Worm (Caenorhabditis elegans) whole organism, mixed stage, embryonic: ENCODE results near the gene hpx-2.
A peak's percentile ranks its signal among the peaks of the same experiment; 100 is the strongest.

Experiments used
- M03D4.4 ChIP-seq: sonication (generic microtip); optimal IDR thresholded peaks from 2 replicates; lab custom pipeline; 2017; ENCODE audit warnings: mild to moderate bottlenecking, missing genetic modification characterization, missing compliant biosample characterization
- bed-3 ChIP-seq: fragments of 200-800 bp; sonication (Bioruptor generic); optimal IDR thresholded peaks from 3 replicates; lab custom pipeline; 2018; ENCODE audit warnings: mild to moderate bottlenecking, missing genetic modification characterization, moderate library complexity, missing compliant biosample characterization
- blmp-1 ChIP-seq: fragments of 150-350 bp; optimal IDR thresholded peaks from 2 replicates; lab custom pipeline; 2014; ENCODE audit warnings: missing biosample characterization, missing genetic modification characterization
- ceh-43 ChIP-seq: fragments of 200-800 bp; sonication (Bioruptor generic); optimal IDR thresholded peaks from 2 replicates; lab custom pipeline; 2018; ENCODE audit warnings: mild to moderate bottlenecking, missing genetic modification characterization, moderate library complexity, missing compliant biosample characterization
- ceh-83 ChIP-seq: fragments of 200-800 bp; sonication (Bioruptor generic); optimal IDR thresholded peaks from 2 replicates; lab custom pipeline; 2018; ENCODE audit warnings: mild to moderate bottlenecking, missing genetic modification characterization, missing compliant biosample characterization
- ces-1 ChIP-seq: fragments of 150-350 bp; optimal IDR thresholded peaks from 2 replicates; lab custom pipeline; 2014; ENCODE audit warnings: missing biosample characterization, missing genetic modification reagents, missing genetic modification characterization
- cnd-1 ChIP-seq: fragments of 200-800 bp; sonication (Bioruptor generic); optimal IDR thresholded peaks from 2 replicates; lab custom pipeline; 2018; ENCODE audit warnings: mild to moderate bottlenecking, missing genetic modification characterization, missing compliant biosample characterization
- drap-1 ChIP-seq: fragments of 200-800 bp; sonication (Bioruptor generic); optimal IDR thresholded peaks from 3 replicates; lab custom pipeline; 2018; ENCODE audit warnings: mild to moderate bottlenecking, missing genetic modification characterization, missing compliant biosample characterization
- elt-1 ChIP-seq: sonication (generic microtip); optimal IDR thresholded peaks from 2 replicates; lab custom pipeline; 2017; ENCODE audit warnings: missing genetic modification characterization, mild to moderate bottlenecking, missing compliant biosample characterization, antibody characterized with exemption, moderate library complexity, borderline replicate concordance; ENCODE audit not compliant: insufficient read depth
- elt-3 ChIP-seq: fragments of 150-350 bp; optimal IDR thresholded peaks from 2 replicates; lab custom pipeline; 2014; ENCODE audit warnings: missing biosample characterization, missing genetic modification characterization
- flh-1 ChIP-seq: fragments of 200-800 bp; sonication (Bioruptor generic); optimal IDR thresholded peaks from 2 replicates; lab custom pipeline; 2018; ENCODE audit warnings: mild to moderate bottlenecking, missing genetic modification characterization, moderate library complexity, missing compliant biosample characterization
- hlh-1 ChIP-seq: fragments of 150-350 bp; optimal IDR thresholded peaks from 2 replicates; lab custom pipeline; 2014; ENCODE audit warnings: missing biosample characterization, missing genetic modification reagents, missing genetic modification characterization
- lin-13 ChIP-seq: fragments of 150-350 bp; optimal IDR thresholded peaks from 2 replicates; lab custom pipeline; 2014; ENCODE audit warnings: missing biosample characterization, missing genetic modification characterization
- lin-32 ChIP-seq: fragments of 200-800 bp; sonication (Bioruptor generic); optimal IDR thresholded peaks from 2 replicates; lab custom pipeline; 2018; ENCODE audit warnings: mild to moderate bottlenecking, missing genetic modification characterization, missing compliant biosample characterization
- lsy-2 ChIP-seq: fragments of 150-350 bp; optimal IDR thresholded peaks from 2 replicates; lab custom pipeline; 2014; ENCODE audit warnings: missing biosample characterization, missing genetic modification characterization
- mab-5 ChIP-seq: fragments of 150-350 bp; optimal IDR thresholded peaks from 2 replicates; lab custom pipeline; 2014; ENCODE audit warnings: missing biosample characterization, missing genetic modification characterization
- mep-1 ChIP-seq: fragments of 150-350 bp; optimal IDR thresholded peaks from 2 replicates; lab custom pipeline; 2017; ENCODE audit warnings: missing biosample characterization, missing genetic modification reagents, missing genetic modification characterization, inconsistent platforms
- mls-2 ChIP-seq: sonication (generic microtip); optimal IDR thresholded peaks from 2 replicates; lab custom pipeline; 2016; ENCODE audit warnings: mild to moderate bottlenecking, missing genetic modification characterization, moderate library complexity, missing compliant biosample characterization
- nhr-12 ChIP-seq: fragments of 150-350 bp; optimal IDR thresholded peaks from 2 replicates; lab custom pipeline; 2014; ENCODE audit warnings: missing biosample characterization, missing genetic modification characterization
- nhr-2 ChIP-seq: fragments of 150-350 bp; optimal IDR thresholded peaks from 2 replicates; lab custom pipeline; 2014; ENCODE audit warnings: missing biosample characterization, missing genetic modification characterization
- nhr-28 ChIP-seq: fragments of 150-350 bp; optimal IDR thresholded peaks from 2 replicates; lab custom pipeline; 2014; ENCODE audit warnings: missing biosample characterization, missing genetic modification characterization
- pha-4 ChIP-seq: fragments of 150-350 bp; optimal IDR thresholded peaks from 2 replicates; lab custom pipeline; 2018; ENCODE audit warnings: missing biosample characterization, missing genetic modification reagents, missing genetic modification characterization
- sem-2 ChIP-seq: fragments of 200-800 bp; sonication (Bioruptor generic); optimal IDR thresholded peaks from 2 replicates; lab custom pipeline; 2018; ENCODE audit warnings: mild to moderate bottlenecking, missing genetic modification characterization, missing compliant biosample characterization
- snpc-4 ChIP-seq: fragments of 150-350 bp; optimal IDR thresholded peaks from 2 replicates; lab custom pipeline; 2014; ENCODE audit warnings: missing biosample characterization, missing genetic modification characterization
- sptf-1 ChIP-seq: sonication (generic microtip); optimal IDR thresholded peaks from 2 replicates; lab custom pipeline; 2017; ENCODE audit warnings: mild to moderate bottlenecking, missing genetic modification characterization, moderate library complexity, missing compliant biosample characterization
- tbx-8 ChIP-seq: fragments of 200-800 bp; sonication (Bioruptor generic); optimal IDR thresholded peaks from 2 replicates; lab custom pipeline; 2018; ENCODE audit warnings: mild to moderate bottlenecking, missing genetic modification characterization, moderate library complexity, missing compliant biosample characterization
- unc-120 ChIP-seq: sonication (generic microtip); optimal IDR thresholded peaks from 2 replicates; lab custom pipeline; 2017; ENCODE audit warnings: missing genetic modification characterization, missing compliant biosample characterization; ENCODE audit not compliant: poor library complexity, severe bottlenecking
- unc-39 ChIP-seq: fragments of 150-350 bp; optimal IDR thresholded peaks from 2 replicates; lab custom pipeline; 2014; ENCODE audit warnings: missing biosample characterization, missing genetic modification characterization
- unc-62 ChIP-seq: fragments of 150-350 bp; optimal IDR thresholded peaks from 2 replicates; lab custom pipeline; 2014; ENCODE audit warnings: missing biosample characterization, missing genetic modification reagents, missing genetic modification characterization
- zip-8 ChIP-seq: fragments of 150-350 bp; optimal IDR thresholded peaks from 2 replicates; lab custom pipeline; 2014; ENCODE audit warnings: missing biosample characterization, missing genetic modification characterization
- ztf-11 ChIP-seq: fragments of 150-350 bp; optimal IDR thresholded peaks from 2 replicates; lab custom pipeline; 2014; ENCODE audit warnings: missing biosample characterization, missing genetic modification characterization

hpx-2 gene

DNA sequence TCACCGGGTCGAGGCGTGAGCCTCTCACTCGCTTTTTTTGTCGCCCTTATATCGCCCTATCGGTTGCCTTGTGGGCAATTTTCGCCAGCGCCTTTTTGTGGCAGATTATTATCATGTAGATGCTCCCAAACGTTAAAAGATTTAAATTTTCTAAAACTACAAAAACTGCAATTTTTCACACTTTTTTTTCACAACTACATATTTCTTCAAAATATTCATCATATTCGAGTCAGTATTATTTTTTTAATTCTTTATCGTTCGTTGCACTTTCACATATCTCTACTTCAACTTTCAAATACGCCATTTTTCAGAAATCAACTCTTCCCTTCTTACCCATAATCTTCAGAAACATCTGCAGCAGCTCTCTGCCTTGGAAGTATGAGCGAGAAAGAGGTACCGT, 37.3 kb upstream of the hpx-2 start, which contains the start of gene ceh-24:
ceh-24 (plus strand) TSS at position 301 of the 400 bp plus-strand sequence.
- no peak for TF ChIP-seq lin-13
- no peak for TF ChIP-seq ztf-11 (tag; lab: Kevin White, UChicago)
- no peak for TF ChIP-seq tbx-8 (GFP tag; lab: Kevin White, UChicago)

DNA sequence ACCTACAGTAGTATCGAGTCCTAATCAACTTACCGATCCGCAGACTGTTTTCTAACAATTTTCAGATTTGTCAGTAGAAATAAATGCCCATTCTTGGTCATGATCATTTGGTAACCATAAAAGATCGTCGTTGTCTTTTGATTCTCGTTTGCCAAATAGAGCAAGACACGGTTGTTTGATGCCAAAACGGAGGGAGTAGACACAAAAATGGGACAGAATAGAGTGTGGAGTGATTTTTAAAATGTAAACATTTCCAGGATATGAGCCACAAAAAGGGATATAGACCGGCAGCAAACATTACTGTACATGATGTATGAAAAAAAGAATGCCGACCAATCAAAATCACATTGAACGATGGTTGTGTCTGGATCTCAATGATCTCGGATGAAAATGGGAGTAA, 33.4 kb upstream of the hpx-2 start, which contains the start of gene F55B12.2:
F55B12.2 (minus strand) TSS at position 101 of the 400 bp plus-strand sequence.
- TF ChIP-seq cnd-1 (tag; lab: Kevin White, UChicago) (no peak), snpc-4 (tag; lab: Kevin White, UChicago) (no peak), ces-1 (no peak), elt-3 (no peak), hlh-1 (tag; lab: Kevin White, UChicago) (no peak), nhr-12 (no peak), mls-2 (tag; lab: Kevin White, UChicago) (no peak), ceh-43 (no peak), nhr-28 (tag; lab: Kevin White, UChicago) (no peak), bed-3 (no peak), unc-62 (GFP tag; lab: Kevin White, UChicago) (no peak), sem-2 (GFP tag; lab: Kevin White, UChicago) (no peak), unc-39 (tag; lab: Kevin White, UChicago) (no peak), drap-1 (no peak), ceh-83 (GFP tag; lab: Kevin White, UChicago) (no peak), M03D4.4 (tag; lab: Kevin White, UChicago) (no peak), flh-1 (GFP tag; lab: Kevin White, UChicago) (no peak), unc-120 (no peak)

ce11 chrV:13818824-13819408, 31.4 kb upstream of the hpx-2 start, which contains the start of gene sel-10:
Gene sel-10 (plus strand): TSS chrV:13819361.
- TF ChIP-seq ceh-83 (GFP tag; lab: Kevin White, UChicago) (no peak), sptf-1 (no peak), lin-13 (peak; percentile 61), bed-3 (no peak), drap-1 (peak; percentile 23), flh-1 (GFP tag; lab: Kevin White, UChicago) (no peak), tbx-8 (GFP tag; lab: Kevin White, UChicago) (no peak), snpc-4 (tag; lab: Kevin White, UChicago) (no peak), elt-1 (tag; lab: Kevin White, UChicago) (no peak), mep-1 (peak; percentile 63), sem-2 (GFP tag; lab: Kevin White, UChicago) (no peak), M03D4.4 (tag; lab: Kevin White, UChicago) (no peak), mab-5 (tag; lab: Kevin White, UChicago) (no peak), pha-4 (peak; percentile 60), nhr-12 (no peak), blmp-1 (no peak), lsy-2 (tag; lab: Kevin White, UChicago) (peak; percentile 67), zip-8 (tag; lab: Kevin White, UChicago) (no peak), lin-32 (GFP tag; lab: Kevin White, UChicago) (peak; percentile 55), unc-62 (GFP tag; lab: Kevin White, UChicago) (no peak), elt-3 (no peak), hlh-1 (tag; lab: Kevin White, UChicago) (peak; percentile 51)

DNA sequence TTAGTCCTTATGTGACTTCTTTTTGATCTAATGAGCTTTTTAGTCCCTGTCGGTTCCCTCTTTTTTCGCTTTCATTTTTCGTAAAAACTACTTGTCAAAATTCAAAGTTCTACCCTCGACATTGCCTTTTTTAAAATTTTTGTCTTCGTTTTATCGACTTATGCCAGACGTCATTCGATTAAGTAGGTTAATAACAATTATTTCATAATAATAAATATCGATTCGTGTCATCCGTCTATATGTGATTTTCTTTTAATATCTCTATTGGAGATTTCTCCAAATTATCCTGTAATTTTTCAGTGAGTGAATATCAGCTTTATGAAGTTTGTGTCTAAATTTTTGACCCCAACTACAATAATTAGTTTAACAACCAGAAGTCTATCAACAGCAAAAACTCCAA, 27.5 kb upstream of the hpx-2 start, which contains the start of gene hpo-31:
hpo-31 (plus strand) TSS at position 301 of the 400 bp plus-strand sequence.
- no peak for TF ChIP-seq blmp-1
- TF ChIP-seq nhr-28 (tag; lab: Kevin White, UChicago) = no peak
- no peak for TF ChIP-seq tbx-8 (GFP tag; lab: Kevin White, UChicago)
- no peak for TF ChIP-seq ztf-11 (tag; lab: Kevin White, UChicago)
- no peak for TF ChIP-seq lin-32 (GFP tag; lab: Kevin White, UChicago)
- no peak for TF ChIP-seq cnd-1 (tag; lab: Kevin White, UChicago)
- no peak for TF ChIP-seq lsy-2 (tag; lab: Kevin White, UChicago)
- TF ChIP-seq mab-5 (tag; lab: Kevin White, UChicago) = no peak
- TF ChIP-seq pha-4 = no peak
- no peak for TF ChIP-seq ceh-83 (GFP tag; lab: Kevin White, UChicago)
- TF ChIP-seq zip-8 (tag; lab: Kevin White, UChicago) = no peak
- no peak for TF ChIP-seq unc-120
- no peak for TF ChIP-seq M03D4.4 (tag; lab: Kevin White, UChicago)
- no peak for TF ChIP-seq mls-2 (tag; lab: Kevin White, UChicago)
- no peak for TF ChIP-seq mep-1
- TF ChIP-seq nhr-2 = no peak
- TF ChIP-seq, all 35 proteins: peak for 0
